1 worm cellular context compared by ENCODE assay signal in genomic region chrV:11375150-11375792, ce11.
A peak's percentile ranks its signal among the peaks of the same experiment; 100 is the strongest.
TF ChIP-seq lines count a peak whose summit lies in the region.

TSS of gene cnb-1 (plus strand) at chrV:11375742.

TF ChIP-seq in whole organism, L4 larva, 104 proteins besides CTCF, POLR2A, EP300 and RAD21 (continued from another document):
- no peak for TF ChIP-seq nhr-102 (tag; optimal IDR thresholded peaks at IDR 0.05; lab: Kevin White, UChicago)
- no peak for TF ChIP-seq lin-39 (tag; optimal IDR thresholded peaks at IDR 0.05; lab: Kevin White, UChicago)
- no peak for TF ChIP-seq unc-130 (GFP tag; optimal IDR thresholded peaks at IDR 0.05; lab: Kevin White, UChicago)
- TF ChIP-seq dmd-8 (GFP tag; IDR thresholded peaks at IDR 0.05; lab: Robert Waterston, UW): no peak
- peak; percentile 56 for TF ChIP-seq ztf-7 (tag; optimal IDR thresholded peaks at IDR 0.05; lab: Kevin White, UChicago)
- TF ChIP-seq mep-1 (tag; optimal IDR thresholded peaks at IDR 0.05; lab: Kevin White, UChicago): peak; percentile 66
- peak; percentile 75 for TF ChIP-seq hmg-1.1 (GFP tag; IDR thresholded peaks at IDR 0.05; lab: Robert Waterston, UW)
- no peak for TF ChIP-seq nhr-10 (tag; optimal IDR thresholded peaks at IDR 0.05; lab: Kevin White, UChicago)
- TF ChIP-seq dve-1 (tag; optimal IDR thresholded peaks at IDR 0.05; lab: Kevin White, UChicago; ENCODE audit: insufficient read depth): peak; percentile 42
- no peak for TF ChIP-seq F49E8.2 (tag; optimal IDR thresholded peaks at IDR 0.05; lab: Kevin White, UChicago; ENCODE audit: borderline replicate concordance)
- TF ChIP-seq daf-8 (GFP tag; IDR thresholded peaks at IDR 0.05; lab: Robert Waterston, UW): no peak
- TF ChIP-seq ces-1 (GFP tag; optimal IDR thresholded peaks at IDR 0.05; lab: Kevin White, UChicago): peak; percentile 14
- TF ChIP-seq zip-2 (tag; optimal IDR thresholded peaks at IDR 0.05; lab: Kevin White, UChicago): no peak
- TF ChIP-seq Y48G9A.11 (GFP tag; IDR thresholded peaks at IDR 0.05; lab: Robert Waterston, UW): no peak
- TF ChIP-seq snpc-4 (tag; optimal IDR thresholded peaks at IDR 0.05; lab: Kevin White, UChicago): no peak
- no peak for TF ChIP-seq zip-11 (GFP tag; IDR thresholded peaks at IDR 0.05; lab: Robert Waterston, UW)
- peak; percentile 29 for TF ChIP-seq lin-38 (GFP tag; IDR thresholded peaks at IDR 0.05; lab: Robert Waterston, UW)
- peak; percentile 77 for TF ChIP-seq dmd-6 (GFP tag; IDR thresholded peaks at IDR 0.05; lab: Robert Waterston, UW)
- no peak for TF ChIP-seq ZK546.5 (tag; optimal IDR thresholded peaks at IDR 0.05; lab: Kevin White, UChicago)
